Fruit fly (Drosophila melanogaster) whole organism, prepupa: ENCODE data around the gene CG31068.

Source experiments
- CG31627 ChIP-seq: fragments of 200-800 bp; sonication (Bioruptor generic); optimal IDR thresholded peaks from 3 replicates; lab custom pipeline; 2016; ENCODE audit warnings: missing biosample characterization, missing genetic modification characterization
- CG34406 ChIP-seq: fragments of 200-800 bp; sonication (Bioruptor generic); optimal IDR thresholded peaks from 3 replicates; lab custom pipeline; 2016; ENCODE audit warnings: missing biosample characterization, missing genetic modification characterization
- Sox102F ChIP-seq: fragments of 200-800 bp; sonication (Bioruptor generic); optimal IDR thresholded peaks from 2 replicates; lab custom pipeline; 2016; ENCODE audit warnings: missing biosample characterization, mild to moderate bottlenecking, missing genetic modification characterization

DNA sequence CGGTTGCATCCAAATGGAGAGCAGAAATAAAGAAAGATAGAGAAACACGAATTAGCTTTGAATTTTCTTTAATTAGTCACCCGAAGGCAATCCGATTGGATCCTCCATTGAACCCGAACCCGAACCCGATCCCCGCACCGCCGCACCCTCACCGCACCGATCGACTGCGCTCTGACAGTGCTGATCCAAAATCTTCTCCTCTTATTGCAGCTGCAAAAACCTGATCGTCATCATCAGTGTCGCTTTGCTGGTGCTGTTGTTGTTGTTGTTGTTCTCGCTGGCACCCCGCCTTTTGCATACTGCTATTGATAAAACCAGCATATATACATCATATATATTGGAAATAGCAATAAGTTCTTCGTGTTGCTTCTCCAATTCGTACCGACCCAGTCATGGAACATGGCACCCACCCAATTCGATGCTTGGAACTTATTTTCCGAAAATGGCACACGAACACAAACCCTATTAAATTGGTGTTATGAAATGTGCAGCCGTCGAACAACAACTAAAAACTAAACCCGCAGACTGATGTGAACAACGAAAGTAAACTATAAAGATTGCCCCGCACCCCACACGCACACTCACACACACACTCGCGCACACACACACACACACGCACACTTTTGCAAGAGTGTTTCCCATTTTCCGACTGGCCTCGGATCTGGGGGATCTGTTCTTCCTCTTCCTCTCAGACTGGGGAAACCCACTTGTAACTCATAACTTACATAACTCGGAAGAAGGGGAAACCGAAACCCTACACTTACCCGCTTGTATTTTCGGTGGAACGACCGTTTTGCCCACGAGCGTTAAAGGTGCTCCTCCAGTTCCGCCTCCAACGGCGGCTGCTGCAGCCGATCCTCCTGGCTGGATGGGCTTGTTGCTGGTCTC lies 37.1 kb downstream of the CG31068 start:
- TF ChIP-seq CG31627 (GFP tag; lab: Kevin White, UChicago) = no peak
- no peak for TF ChIP-seq CG34406
- TF ChIP-seq Sox102F = no peak
